Worm (Caenorhabditis elegans) whole organism, L4 larva: ENCODE results near the gene txt-19.

Source experiments
- F44E2.7 ChIP-seq: fragments of 200-800 bp; sonication (Bioruptor generic); IDR thresholded peaks from 2 replicates; pipeline ENCODE4 v2.1.2; 2022; ENCODE audit warnings: missing genetic modification characterization, missing compliant biosample characterization
- T20F7.1 ChIP-seq: fragments of 200-800 bp; sonication (Bioruptor generic); optimal IDR thresholded peaks from 2 replicates; lab custom pipeline; 2018; ENCODE audit warnings: mild to moderate bottlenecking, missing genetic modification characterization, missing compliant biosample characterization
- ZK546.5 ChIP-seq, 2 experiments: sonication (generic microtip); optimal IDR thresholded peaks; 2 replicates each; lab custom pipeline; 2017; ENCODE audit warnings: missing biosample characterization in 2 of 2, missing genetic modification characterization in 2 of 2
- aha-1 ChIP-seq: fragments of 150-350 bp; peaks from one replicate; lab custom pipeline; 2014; ENCODE audit warnings: missing biosample characterization, missing genetic modification characterization
- egl-27 ChIP-seq: sonication (generic microtip); optimal IDR thresholded peaks from 3 replicates; lab custom pipeline; 2017; ENCODE audit warnings: missing biosample characterization, missing genetic modification reagents, missing genetic modification characterization
- fkh-10 ChIP-seq: fragments of 150-350 bp; optimal IDR thresholded peaks from 2 replicates; lab custom pipeline; 2014; ENCODE audit warnings: missing biosample characterization, missing genetic modification reagents, missing genetic modification characterization
- hlh-30 ChIP-seq: sonication (generic microtip); optimal IDR thresholded peaks from 2 replicates; lab custom pipeline; 2017; ENCODE audit warnings: antibody characterized with exemption, mild to moderate bottlenecking, missing genetic modification characterization, missing compliant biosample characterization; ENCODE audit not compliant: insufficient read depth
- jun-1 ChIP-seq: fragments of 150-350 bp; optimal IDR thresholded peaks from 2 replicates; lab custom pipeline; 2014; ENCODE audit warnings: missing biosample characterization, missing genetic modification reagents, missing genetic modification characterization
- mxl-2 ChIP-seq: fragments of 200-800 bp; sonication (Bioruptor generic); conservative IDR thresholded peaks from 2 replicates; pipeline ENCODE4 v1.3.6; 2022; ENCODE audit warnings: missing genetic modification reagents, missing genetic modification characterization, missing compliant biosample characterization
- nhr-41 ChIP-seq: fragments of 200-800 bp; sonication (Bioruptor generic); IDR thresholded peaks from 2 replicates; pipeline ENCODE4 v1.3.6; 2022; ENCODE audit warnings: missing genetic modification reagents, missing genetic modification characterization, missing compliant biosample characterization
- nhr-6 ChIP-seq: fragments of 150-350 bp; optimal IDR thresholded peaks from 2 replicates; lab custom pipeline; 2014; ENCODE audit warnings: missing biosample characterization, missing genetic modification characterization
- unc-62 ChIP-seq, 3 experiments: fragments of 150-350 bp in 1 of 3; sonication (generic microtip); optimal IDR thresholded peaks in 2 of 3; peaks in 1 of 3; 1 replicate in 1 of 3; 2 replicates in 2 of 3; lab custom pipeline; 2014 to 2017; ENCODE audit warnings: missing biosample characterization in 3 of 3, missing genetic modification characterization in 3 of 3, missing genetic modification reagents in 3 of 3, missing genotype in 1 of 3
- zfp-3 ChIP-seq: fragments of 200-800 bp; sonication (Bioruptor generic); conservative IDR thresholded peaks from 2 replicates; pipeline ENCODE4 v1.3.6; 2022; ENCODE audit warnings: missing genetic modification reagents, missing genetic modification characterization, missing compliant biosample characterization
- ztf-11 ChIP-seq: fragments of 150-350 bp; optimal IDR thresholded peaks from 2 replicates; lab custom pipeline; 2014; ENCODE audit warnings: missing biosample characterization, missing genetic modification characterization

DNA sequence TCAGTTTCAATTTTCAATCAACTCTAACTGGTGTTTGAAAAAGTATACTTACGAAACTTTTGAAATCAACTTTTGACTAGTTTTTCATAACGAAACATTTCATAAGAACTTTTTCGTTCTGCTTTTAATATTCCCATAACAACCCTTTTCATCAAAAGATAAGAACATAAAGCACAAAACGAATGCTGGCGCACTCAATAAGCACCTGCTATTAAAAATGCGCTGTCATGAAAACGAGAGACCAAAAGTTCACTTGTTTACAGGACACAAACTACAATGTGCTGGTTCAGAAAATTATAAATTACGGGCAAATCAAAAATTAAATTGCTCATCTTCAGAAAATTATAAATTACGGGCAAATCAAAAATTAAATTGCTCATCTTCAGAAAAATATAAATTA, 45.4 kb downstream of the txt-19 start:
- no peak for TF ChIP-seq unc-62 (GFP tag; optimal IDR thresholded peaks at IDR 0.05 in 1 of 2; lab: Kevin White, UChicago)
- no peak for TF ChIP-seq unc-62 (tag; optimal IDR thresholded peaks at IDR 0.05; lab: Kevin White, UChicago)
- TF ChIP-seq nhr-6 (tag; lab: Kevin White, UChicago) = no peak
- TF ChIP-seq nhr-41 (GFP tag; lab: Robert Waterston, UW) = no peak
- no peak for TF ChIP-seq egl-27 (tag; lab: Kevin White, UChicago)
- no peak for TF ChIP-seq aha-1 (tag; lab: Kevin White, UChicago)
- TF ChIP-seq ZK546.5 (tag; optimal IDR thresholded peaks at IDR 0.05; lab: Kevin White, UChicago) = no peak
- no peak for TF ChIP-seq fkh-10 (GFP tag; lab: Kevin White, UChicago)
- no peak for TF ChIP-seq zfp-3 (GFP tag; lab: Robert Waterston, UW)
- TF ChIP-seq mxl-2 (GFP tag; lab: Robert Waterston, UW) = no peak
- TF ChIP-seq ztf-11 (tag; lab: Kevin White, UChicago) = no peak
- TF ChIP-seq hlh-30 (tag; lab: Kevin White, UChicago) = no peak
- TF ChIP-seq T20F7.1 (GFP tag; lab: Kevin White, UChicago) = no peak
- TF ChIP-seq F44E2.7 (GFP tag; lab: Robert Waterston, UW) = no peak
- TF ChIP-seq jun-1 (tag; lab: Kevin White, UChicago) = no peak
